Worm (Caenorhabditis elegans) whole organism, L1 larva: ENCODE measurements around the gene ant-1.4.

Source experiments
- F16B12.6 ChIP-seq: fragments of 150-350 bp; optimal IDR thresholded peaks from 2 replicates; lab custom pipeline; 2014; ENCODE audit warnings: missing biosample characterization, missing genetic modification characterization
- alr-1 ChIP-seq: fragments of 200-800 bp; sonication (Bioruptor generic); optimal IDR thresholded peaks from 2 replicates; lab custom pipeline; 2018; ENCODE audit warnings: borderline replicate concordance, mild to moderate bottlenecking, missing genetic modification characterization, missing compliant biosample characterization
- aly-2 ChIP-seq: fragments of 150-350 bp; optimal IDR thresholded peaks from 2 replicates; lab custom pipeline; 2014; ENCODE audit warnings: missing biosample characterization, missing genetic modification characterization
- ceh-8 ChIP-seq: fragments of 200-800 bp; sonication (Bioruptor generic); optimal IDR thresholded peaks from 2 replicates; lab custom pipeline; 2018; ENCODE audit warnings: mild to moderate bottlenecking, missing genetic modification characterization, moderate library complexity, missing compliant biosample characterization
- ceh-82 ChIP-seq, 3 experiments: fragments of 150-350 bp in 1 of 3; sonication (generic microtip) in 2 of 3; optimal IDR thresholded peaks; 2 replicates each; lab custom pipeline; 2014 to 2017; ENCODE audit warnings: missing biosample characterization in 3 of 3, missing genetic modification characterization in 3 of 3
- ceh-90 ChIP-seq: sonication (generic microtip); optimal IDR thresholded peaks from 2 replicates; lab custom pipeline; 2016; ENCODE audit warnings: missing genetic modification characterization, missing compliant biosample characterization
- ces-1 ChIP-seq: fragments of 150-350 bp; optimal IDR thresholded peaks from 2 replicates; lab custom pipeline; 2014; ENCODE audit warnings: missing biosample characterization, missing genetic modification reagents, missing genetic modification characterization
- efl-1 ChIP-seq, 4 experiments: fragments of 150-350 bp; optimal IDR thresholded peaks in 3 of 4; peaks in 1 of 4; 1 replicate in 1 of 4; 2 replicates in 3 of 4; lab custom pipeline; 2014; ENCODE audit warnings: missing biosample characterization in 2 of 4, missing genetic modification characterization in 2 of 4, missing genetic modification reagents in 2 of 4
- egl-27 ChIP-seq, 2 experiments: fragments of 150-350 bp in 1 of 2; sonication (generic microtip); optimal IDR thresholded peaks; 3 replicates each; lab custom pipeline; 2017 to 2018; ENCODE audit warnings: missing biosample characterization in 2 of 2, missing genetic modification characterization in 2 of 2, missing genetic modification reagents in 2 of 2
- elt-2 ChIP-seq: sonication (generic microtip); optimal IDR thresholded peaks from 2 replicates; lab custom pipeline; 2016; ENCODE audit warnings: missing genetic modification characterization, mild to moderate bottlenecking, inconsistent platforms, missing compliant biosample characterization, missing genetic modification reagents
- elt-3 ChIP-seq, 6 experiments: fragments of 150-350 bp in 1 of 6; sonication (generic microtip); optimal IDR thresholded peaks; 2 replicates each; lab custom pipeline; 2017 to 2018; ENCODE audit warnings: missing biosample characterization in 6 of 6, missing genetic modification characterization in 6 of 6, inconsistent platforms in 1 of 6
- fkh-10 ChIP-seq: sonication (generic microtip); optimal IDR thresholded peaks from 2 replicates; lab custom pipeline; 2017; ENCODE audit warnings: missing biosample characterization, missing genetic modification reagents, missing genetic modification characterization
- fkh-4 ChIP-seq: sonication (generic microtip); optimal IDR thresholded peaks from 2 replicates; lab custom pipeline; 2016; ENCODE audit warnings: missing compliant biosample characterization, missing genetic modification characterization, borderline replicate concordance
- fos-1 ChIP-seq: fragments of 150-350 bp; optimal IDR thresholded peaks from 2 replicates; lab custom pipeline; 2014; ENCODE audit warnings: missing biosample characterization, missing genetic modification characterization
- grh-1 ChIP-seq: fragments of 200-800 bp; sonication (Bioruptor generic); IDR thresholded peaks from 2 replicates; pipeline ENCODE4 v1.3.6; 2022; ENCODE audit warnings: missing genetic modification reagents, missing genetic modification characterization, missing compliant biosample characterization
- hlh-17 ChIP-seq: fragments of 200-800 bp; sonication (Bioruptor generic); optimal IDR thresholded peaks from 2 replicates; lab custom pipeline; 2018; ENCODE audit warnings: missing genetic modification characterization, mild to moderate bottlenecking, missing compliant biosample characterization, moderate library complexity, borderline replicate concordance
- hlh-4 ChIP-seq: sonication (generic microtip); optimal IDR thresholded peaks from 2 replicates; lab custom pipeline; 2016; ENCODE audit warnings: mild to moderate bottlenecking, missing genetic modification characterization, missing compliant biosample characterization
- hpl-2 ChIP-seq: fragments of 150-350 bp; optimal IDR thresholded peaks from 2 replicates; lab custom pipeline; 2014; ENCODE audit warnings: missing biosample characterization, missing genetic modification reagents, missing genetic modification characterization
- irx-1 ChIP-seq: sonication (generic microtip); optimal IDR thresholded peaks from 2 replicates; lab custom pipeline; 2016; ENCODE audit warnings: missing genetic modification characterization, missing compliant biosample characterization
- isw-1 ChIP-seq: fragments of 200-800 bp; sonication (Bioruptor generic); IDR thresholded peaks from 2 replicates; pipeline ENCODE4 v1.3.6; 2022; ENCODE audit warnings: missing genetic modification characterization, missing compliant biosample characterization
- jun-1 ChIP-seq: fragments of 150-350 bp; optimal IDR thresholded peaks from 2 replicates; lab custom pipeline; 2014; ENCODE audit warnings: missing biosample characterization, missing genetic modification reagents, missing genetic modification characterization
- lin-35 ChIP-seq, 2 experiments: fragments of 150-350 bp; optimal IDR thresholded peaks; 2 replicates each; lab custom pipeline; 2014; ENCODE audit warnings: missing biosample characterization in 2 of 2, missing genetic modification characterization in 2 of 2, missing genetic modification reagents in 2 of 2
- lir-3 ChIP-seq: sonication (generic microtip); optimal IDR thresholded peaks from 2 replicates; lab custom pipeline; 2016; ENCODE audit warnings: mild to moderate bottlenecking, missing genetic modification characterization, moderate library complexity, missing compliant biosample characterization; ENCODE audit not compliant: poor library complexity
- lsy-2 ChIP-seq, 2 experiments: fragments of 150-350 bp; optimal IDR thresholded peaks; 2 replicates each; lab custom pipeline; 2014; ENCODE audit warnings: missing biosample characterization in 2 of 2, missing genetic modification characterization in 2 of 2
- mdl-1 ChIP-seq, 2 experiments: fragments of 150-350 bp; optimal IDR thresholded peaks; 2 replicates each; lab custom pipeline; 2014 to 2017; ENCODE audit warnings: missing biosample characterization in 2 of 2, missing genetic modification characterization in 2 of 2, inconsistent platforms in 1 of 2
- nhr-20 ChIP-seq: sonication (generic microtip); optimal IDR thresholded peaks from 2 replicates; lab custom pipeline; 2016; ENCODE audit warnings: mild to moderate bottlenecking, missing genetic modification characterization, missing compliant biosample characterization
- nhr-71 ChIP-seq: sonication (generic microtip); optimal IDR thresholded peaks from 2 replicates; lab custom pipeline; 2016; ENCODE audit warnings: mild to moderate bottlenecking, missing genetic modification characterization, moderate library complexity, missing compliant biosample characterization
- nhr-84 ChIP-seq: sonication (generic microtip); optimal IDR thresholded peaks from 2 replicates; lab custom pipeline; 2017; ENCODE audit warnings: missing biosample characterization, missing genetic modification characterization
- nhr-90 ChIP-seq: sonication (generic microtip); optimal IDR thresholded peaks from 2 replicates; lab custom pipeline; 2016; ENCODE audit warnings: mild to moderate bottlenecking, missing genetic modification characterization, missing compliant biosample characterization; ENCODE audit not compliant: poor library complexity
- pag-3 ChIP-seq: sonication (generic microtip); optimal IDR thresholded peaks from 2 replicates; lab custom pipeline; 2017; ENCODE audit warnings: missing genetic modification characterization, mild to moderate bottlenecking, missing compliant biosample characterization, antibody characterized with exemption, borderline replicate concordance; ENCODE audit not compliant: insufficient read depth
- pax-3 ChIP-seq: fragments of 200-800 bp; sonication (Bioruptor generic); optimal IDR thresholded peaks from 2 replicates; lab custom pipeline; 2018; ENCODE audit warnings: mild to moderate bottlenecking, missing genetic modification characterization, moderate library complexity, missing compliant biosample characterization
- rnt-1 ChIP-seq: sonication (generic microtip); optimal IDR thresholded peaks from 2 replicates; lab custom pipeline; 2016; ENCODE audit warnings: mild to moderate bottlenecking, missing genetic modification characterization, moderate library complexity, missing compliant biosample characterization
- sox-4 ChIP-seq: sonication (generic microtip); optimal IDR thresholded peaks from 2 replicates; lab custom pipeline; 2016; ENCODE audit warnings: missing genetic modification characterization, missing compliant biosample characterization
- sup-37 ChIP-seq: fragments of 200-800 bp; sonication (Bioruptor generic); optimal IDR thresholded peaks from 2 replicates; lab custom pipeline; 2018; ENCODE audit warnings: mild to moderate bottlenecking, missing genetic modification characterization, missing compliant biosample characterization
- tlp-1 ChIP-seq: fragments of 150-350 bp; optimal IDR thresholded peaks from 2 replicates; lab custom pipeline; 2014; ENCODE audit warnings: missing biosample characterization, missing genetic modification characterization
- unc-130 ChIP-seq: fragments of 150-350 bp; optimal IDR thresholded peaks from 2 replicates; lab custom pipeline; 2017; ENCODE audit warnings: missing biosample characterization, missing genetic modification characterization, inconsistent platforms
- unc-30 ChIP-seq: sonication (generic microtip); optimal IDR thresholded peaks from 2 replicates; lab custom pipeline; 2017; ENCODE audit warnings: missing biosample characterization, missing genetic modification characterization
- unc-86 ChIP-seq: sonication (generic microtip); optimal IDR thresholded peaks from 2 replicates; lab custom pipeline; 2016; ENCODE audit warnings: missing genetic modification characterization, missing compliant biosample characterization
- ztf-4 ChIP-seq: fragments of 150-350 bp; optimal IDR thresholded peaks from 2 replicates; lab custom pipeline; 2014; ENCODE audit warnings: missing biosample characterization, missing genetic modification characterization

ant-1.4 gene

ce11 chrIV:8498773-8499360 lies 38.8 kb upstream of the ant-1.4 start, which contains the start of the genes acdh-13 and mesp-1 (continued):
- TF ChIP-seq rnt-1 (tag; lab: Kevin White, UChicago): peak; percentile 95
- no peak for TF ChIP-seq sup-37 (GFP tag; lab: Kevin White, UChicago)
- TF ChIP-seq ztf-4 (tag; lab: Kevin White, UChicago): no peak
- TF ChIP-seq irx-1 (tag; lab: Kevin White, UChicago): peak; percentile 69
- TF ChIP-seq nhr-20 (tag; lab: Kevin White, UChicago): peak; percentile 53
- peak; percentile 84 for TF ChIP-seq ceh-90
- no peak for TF ChIP-seq tlp-1 (tag; lab: Kevin White, UChicago)
- no peak for TF ChIP-seq pag-3 (tag; lab: Kevin White, UChicago)
- no peak for TF ChIP-seq fos-1 (tag; lab: Kevin White, UChicago)
- no peak for TF ChIP-seq hlh-4 (tag; lab: Kevin White, UChicago)
- no peak for TF ChIP-seq ces-1
- TF ChIP-seq nhr-71 (tag; lab: Kevin White, UChicago): peak; percentile 67
- peak; percentile 10 for TF ChIP-seq unc-86
- peak; percentile 19 for TF ChIP-seq sox-4
- no peak for TF ChIP-seq grh-1 (GFP tag; lab: Robert Waterston, UW)
- peak; percentile 64 for TF ChIP-seq pax-3 (tag; lab: Kevin White, UChicago)
- peak in 1 of 3 experiments; percentile 24 for TF ChIP-seq ceh-82 (tag; optimal IDR thresholded peaks at IDR 0.05; lab: Kevin White, UChicago)
- TF ChIP-seq unc-30 (tag; lab: Kevin White, UChicago): no peak
- peak; percentile 92 to 93 for TF ChIP-seq efl-1 (optimal IDR thresholded peaks at IDR 0.05; lab: Kevin White, UChicago)
- TF ChIP-seq efl-1 (GFP tag; optimal IDR thresholded peaks at IDR 0.05 in 1 of 2; lab: Kevin White, UChicago): peak; percentile 92 to 99
- TF ChIP-seq fkh-10 (GFP tag; lab: Kevin White, UChicago): no peak
- TF ChIP-seq isw-1 (GFP tag; lab: Robert Waterston, UW): no peak
- no peak for TF ChIP-seq alr-1 (tag; lab: Kevin White, UChicago)
- TF ChIP-seq aly-2 (tag; lab: Kevin White, UChicago): no peak
- peak; percentile 64 for TF ChIP-seq nhr-90 (tag; lab: Kevin White, UChicago)
- TF ChIP-seq lin-35 (GFP tag; optimal IDR thresholded peaks at IDR 0.05; lab: Kevin White, UChicago): peak; percentile 92 to 94
- TF ChIP-seq hpl-2 (GFP tag; lab: Kevin White, UChicago): no peak
- peak; percentile 82 for TF ChIP-seq lir-3 (tag; lab: Kevin White, UChicago)
- no peak for TF ChIP-seq unc-130 (tag; lab: Kevin White, UChicago)
- no peak for TF ChIP-seq egl-27 (tag; optimal IDR thresholded peaks at IDR 0.05; lab: Kevin White, UChicago)
- TF ChIP-seq elt-2 (tag; lab: Kevin White, UChicago): peak; percentile 20

- TF ChIP-seq hlh-17 (GFP tag; lab: Kevin White, UChicago) (no peak), elt-3 (tag; optimal IDR thresholded peaks at IDR 0.05; lab: Kevin White, UChicago) (no peak), fkh-4 (no peak), pax-3 (tag; lab: Kevin White, UChicago) (no peak), rnt-1 (tag; lab: Kevin White, UChicago) (no peak), F16B12.6 (tag; lab: Kevin White, UChicago) (no peak), unc-30 (tag; lab: Kevin White, UChicago) (no peak), aly-2 (tag; lab: Kevin White, UChicago) (no peak), ceh-8 (no peak), lsy-2 (tag; optimal IDR thresholded peaks at IDR 0.05; lab: Kevin White, UChicago) (no peak), ztf-4 (tag; lab: Kevin White, UChicago) (no peak), nhr-84 (no peak), mdl-1 (tag; optimal IDR thresholded peaks at IDR 0.05; lab: Kevin White, UChicago) (no peak), lir-3 (tag; lab: Kevin White, UChicago) (no peak), jun-1 (tag; lab: Kevin White, UChicago) (no peak), sox-4 (no peak)
These were observed 36.2 kb upstream of the ant-1.4 start, which contains the start of gene C28C12.12 for ce11 chrIV:8496263-8496662. Gene C28C12.12, minus strand, starts transcription at chrIV:8496363.
